Fruit fly (Drosophila melanogaster) whole organism, embryonic: ENCODE measurements around the gene Rpt4.

Experiments
- ATbp ChIP-seq: fragments of 200-800 bp; sonication (Bioruptor generic); optimal IDR thresholded peaks from 2 replicates; lab custom pipeline; 2017; ENCODE audit warnings: missing biosample characterization, mild to moderate bottlenecking, missing genetic modification characterization, missing genetic modification reagents
- Abd-B ChIP-seq: fragments of 200-800 bp; sonication (Bioruptor generic); optimal IDR thresholded peaks from 2 replicates; lab custom pipeline; 2018; ENCODE audit warnings: missing biosample characterization, mild to moderate bottlenecking, missing genetic modification characterization, moderate library complexity
- BtbVII ChIP-seq: fragments of 200-800 bp; sonication (Bioruptor generic); optimal IDR thresholded peaks from 3 replicates; lab custom pipeline; 2017; ENCODE audit warnings: missing biosample characterization, mild to moderate bottlenecking, missing genetic modification characterization
- Bteb2 ChIP-seq: fragments of 200-800 bp; sonication (Bioruptor generic); optimal IDR thresholded peaks from 2 replicates; lab custom pipeline; 2016; ENCODE audit warnings: missing biosample characterization, missing genetic modification characterization
- CG10654 ChIP-seq: fragments of 200-800 bp; sonication (Bioruptor generic); optimal IDR thresholded peaks from 2 replicates; lab custom pipeline; 2016; ENCODE audit warnings: missing biosample characterization, missing genetic modification characterization
- CG10979 ChIP-seq: fragments of 200-800 bp; sonication (Bioruptor generic); optimal IDR thresholded peaks from 2 replicates; lab custom pipeline; 2018; ENCODE audit warnings: missing biosample characterization, mild to moderate bottlenecking, missing genetic modification characterization, moderate library complexity
- CG11696 ChIP-seq: fragments of 200-800 bp; sonication (Bioruptor generic); IDR thresholded peaks from 2 replicates; pipeline ENCODE4 v1.3.6; 2022; ENCODE audit warnings: missing biosample characterization, missing genetic modification characterization
- CG12299 ChIP-seq: fragments of 200-800 bp; sonication (Bioruptor generic); optimal IDR thresholded peaks from 2 replicates; lab custom pipeline; 2018; ENCODE audit warnings: missing biosample characterization, mild to moderate bottlenecking, missing genetic modification characterization
- CG13296 ChIP-seq: fragments of 200-800 bp; sonication (Bioruptor generic); optimal IDR thresholded peaks from 3 replicates; lab custom pipeline; 2018; ENCODE audit warnings: missing biosample characterization, mild to moderate bottlenecking, missing genetic modification characterization
- CG13775 ChIP-seq: fragments of 200-800 bp; sonication (Bioruptor generic); optimal IDR thresholded peaks from 3 replicates; lab custom pipeline; 2017; ENCODE audit warnings: missing biosample characterization, mild to moderate bottlenecking, missing genetic modification characterization
- CG14667 ChIP-seq: fragments of 200-800 bp; sonication (Bioruptor generic); IDR thresholded peaks from 2 replicates; pipeline ENCODE4 v1.3.6; 2022; ENCODE audit warnings: missing biosample characterization, missing genetic modification characterization
- CG15073 ChIP-seq: fragments of 200-800 bp; sonication (Bioruptor generic); optimal IDR thresholded peaks from 2 replicates; lab custom pipeline; 2016; ENCODE audit warnings: missing biosample characterization, missing genetic modification characterization
- CG15514 ChIP-seq: fragments of 200-800 bp; sonication (Bioruptor generic); optimal IDR thresholded peaks from 3 replicates; lab custom pipeline; 2017; ENCODE audit warnings: missing biosample characterization, missing genetic modification characterization, mild to moderate bottlenecking, moderate library complexity, missing genetic modification reagents
- CG16813 ChIP-seq: fragments of 200-800 bp; sonication (Bioruptor generic); IDR thresholded peaks from 3 replicates; pipeline ENCODE4 v1.3.6; 2022; ENCODE audit warnings: missing biosample characterization, missing genetic modification characterization; ENCODE audit not compliant: partially characterized antibody
- CG17802 ChIP-seq: fragments of 200-800 bp; sonication (Bioruptor generic); optimal IDR thresholded peaks from 2 replicates; lab custom pipeline; 2018; ENCODE audit warnings: missing biosample characterization, mild to moderate bottlenecking, missing genetic modification characterization, moderate library complexity
- CG17829 ChIP-seq: fragments of 200-800 bp; optimal IDR thresholded peaks from 2 replicates; lab custom pipeline; 2019; ENCODE audit warnings: missing biosample characterization, mild to moderate bottlenecking, missing genetic modification characterization, moderate library complexity
- CG1792 ChIP-seq: fragments of 200-800 bp; sonication (Bioruptor generic); optimal IDR thresholded peaks from 2 replicates; lab custom pipeline; 2016; ENCODE audit warnings: missing biosample characterization, missing genetic modification characterization
- CG18262 ChIP-seq: fragments of 200-800 bp; optimal IDR thresholded peaks from 3 replicates; lab custom pipeline; 2019; ENCODE audit warnings: missing biosample characterization, mild to moderate bottlenecking, missing genetic modification characterization, moderate library complexity
- CG2199 ChIP-seq: fragments of 200-800 bp; sonication (Bioruptor generic); IDR thresholded peaks from 3 replicates; pipeline ENCODE4 v1.3.6; 2022; ENCODE audit warnings: missing biosample characterization, missing genetic modification characterization
- CG30431 ChIP-seq: fragments of 200-800 bp; sonication (Bioruptor generic); optimal IDR thresholded peaks from 2 replicates; lab custom pipeline; 2017; ENCODE audit warnings: missing biosample characterization, missing genetic modification characterization
- CG34224 ChIP-seq: fragments of 200-800 bp; sonication (Bioruptor generic); IDR thresholded peaks from 3 replicates; pipeline ENCODE4 v1.3.6; 2022; ENCODE audit warnings: missing biosample characterization, missing genetic modification characterization; ENCODE audit not compliant: partially characterized antibody
- Camta ChIP-seq: fragments of 200-800 bp; sonication (Bioruptor generic); optimal IDR thresholded peaks from 2 replicates; lab custom pipeline; 2016; ENCODE audit warnings: missing biosample characterization, missing genetic modification characterization
- Dp ChIP-seq: fragments of 200-800 bp; sonication (Bioruptor generic); optimal IDR thresholded peaks from 2 replicates; lab custom pipeline; 2018; ENCODE audit warnings: missing biosample characterization, mild to moderate bottlenecking, missing genetic modification characterization, moderate library complexity
- Ets65A ChIP-seq: fragments of 200-800 bp; sonication (Bioruptor generic); peaks from one replicate; lab custom pipeline; 2016; ENCODE audit warnings: missing biosample characterization, missing genetic modification characterization
- Fer2 ChIP-seq: fragments of 200-800 bp; sonication (Bioruptor generic); optimal IDR thresholded peaks from 2 replicates; lab custom pipeline; 2018; ENCODE audit warnings: missing biosample characterization, mild to moderate bottlenecking, missing genetic modification characterization, moderate library complexity
- Hmx ChIP-seq: fragments of 200-800 bp; sonication (Bioruptor generic); optimal IDR thresholded peaks from 2 replicates; lab custom pipeline; 2016; ENCODE audit warnings: missing biosample characterization, missing genetic modification characterization
- Hsf ChIP-seq: fragments of 200-800 bp; sonication (Bioruptor generic); optimal IDR thresholded peaks from 3 replicates; lab custom pipeline; 2016; ENCODE audit warnings: missing biosample characterization, missing genetic modification characterization
- MTF-1 ChIP-seq: fragments of 200-800 bp; sonication (Bioruptor generic); optimal IDR thresholded peaks from 2 replicates; lab custom pipeline; 2018; ENCODE audit warnings: missing biosample characterization, mild to moderate bottlenecking, missing genetic modification characterization, borderline replicate concordance
- Mad ChIP-seq: fragments of 200-800 bp; sonication (Bioruptor generic); optimal IDR thresholded peaks from 2 replicates; lab custom pipeline; 2016; ENCODE audit warnings: missing biosample characterization, missing genetic modification characterization
- NK7.1 ChIP-seq: fragments of 200-800 bp; sonication (Bioruptor generic); optimal IDR thresholded peaks from 3 replicates; lab custom pipeline; 2016; ENCODE audit warnings: missing biosample characterization, missing genetic modification characterization
- Oaz ChIP-seq: fragments of 200-800 bp; sonication (Bioruptor generic); IDR thresholded peaks from 2 replicates; pipeline ENCODE4 v1.3.6; 2022; ENCODE audit warnings: missing biosample characterization, missing genetic modification characterization
- Vsx1 ChIP-seq: fragments of 200-800 bp; sonication (Bioruptor generic); optimal IDR thresholded peaks from 2 replicates; lab custom pipeline; 2017; ENCODE audit warnings: missing biosample characterization, mild to moderate bottlenecking, missing genetic modification characterization, missing genetic modification reagents
- Xrp1 ChIP-seq: fragments of 200-800 bp; sonication (Bioruptor generic); IDR thresholded peaks from 2 replicates; pipeline ENCODE4 v1.3.6; 2022; ENCODE audit warnings: missing biosample characterization, missing genetic modification characterization
- al ChIP-seq: fragments of 200-800 bp; sonication (Bioruptor generic); IDR thresholded peaks from 2 replicates; pipeline ENCODE4 v1.3.6; 2022; ENCODE audit warnings: missing biosample characterization, missing genetic modification characterization
- ase ChIP-seq: fragments of 200-800 bp; sonication (Bioruptor generic); IDR thresholded peaks from 3 replicates; pipeline ENCODE4 v1.3.6; 2022; ENCODE audit warnings: missing biosample characterization, missing genetic modification characterization
- corto ChIP-seq: fragments of 200-800 bp; sonication (Bioruptor generic); optimal IDR thresholded peaks from 2 replicates; lab custom pipeline; 2016; ENCODE audit warnings: missing biosample characterization, mild to moderate bottlenecking, missing genetic modification characterization, moderate library complexity
- dm ChIP-seq: fragments of 200-800 bp; sonication (Bioruptor generic); optimal IDR thresholded peaks from 3 replicates; lab custom pipeline; 2016; ENCODE audit warnings: missing biosample characterization, missing genetic modification characterization
- h ChIP-seq: fragments of >200 bp; optimal IDR thresholded peaks from 2 replicates; lab custom pipeline; 2017
- her ChIP-seq: fragments of 200-800 bp; sonication (Bioruptor generic); optimal IDR thresholded peaks from 2 replicates; lab custom pipeline; 2016; ENCODE audit warnings: missing biosample characterization, missing genetic modification characterization
- jumu ChIP-seq: fragments of 200-800 bp; sonication (Bioruptor generic); optimal IDR thresholded peaks from 3 replicates; lab custom pipeline; 2016; ENCODE audit warnings: missing biosample characterization, missing genetic modification characterization
- nau ChIP-seq: fragments of 200-800 bp; sonication (Bioruptor generic); optimal IDR thresholded peaks from 3 replicates; lab custom pipeline; 2017; ENCODE audit warnings: missing biosample characterization, mild to moderate bottlenecking, missing genetic modification characterization, missing genetic modification reagents
- pnt ChIP-seq: fragments of 200-800 bp; sonication (Bioruptor generic); optimal IDR thresholded peaks from 3 replicates; lab custom pipeline; 2016; ENCODE audit warnings: missing biosample characterization, missing genetic modification characterization
- pzg ChIP-seq: fragments of 200-800 bp; sonication (Bioruptor generic); optimal IDR thresholded peaks from 3 replicates; lab custom pipeline; 2018; ENCODE audit warnings: missing biosample characterization, mild to moderate bottlenecking, missing genetic modification characterization, moderate library complexity
- repo ChIP-seq: fragments of 200-800 bp; sonication (Bioruptor generic); optimal IDR thresholded peaks from 2 replicates; lab custom pipeline; 2016; ENCODE audit warnings: missing biosample characterization, missing genetic modification characterization
- row ChIP-seq: fragments of 200-800 bp; sonication (Bioruptor generic); IDR thresholded peaks from 3 replicates; pipeline ENCODE4 v1.3.6; 2022; ENCODE audit warnings: missing biosample characterization, missing genetic modification characterization
- run ChIP-seq: fragments of 200-800 bp; sonication (Bioruptor generic); optimal IDR thresholded peaks from 3 replicates; lab custom pipeline; 2018; ENCODE audit warnings: missing biosample characterization, mild to moderate bottlenecking, missing genetic modification characterization
- seq ChIP-seq: fragments of 200-800 bp; sonication (Bioruptor generic); IDR thresholded peaks from 2 replicates; pipeline ENCODE4 v1.3.6; 2022; ENCODE audit warnings: missing biosample characterization, missing genetic modification characterization
- so ChIP-seq: fragments of 200-800 bp; sonication (Bioruptor generic); IDR thresholded peaks from 3 replicates; pipeline ENCODE4 v1.3.6; 2022; ENCODE audit warnings: missing biosample characterization, missing genetic modification characterization
- sob ChIP-seq: fragments of 200-800 bp; sonication (Bioruptor generic); IDR thresholded peaks from 2 replicates; pipeline ENCODE4 v1.3.6; 2022; ENCODE audit warnings: missing biosample characterization, missing genetic modification characterization
- twi ChIP-seq: fragments of 200-800 bp; optimal IDR thresholded peaks from 2 replicates; lab custom pipeline; 2019; ENCODE audit warnings: missing biosample characterization, mild to moderate bottlenecking, missing genetic modification characterization, moderate library complexity
- unc-4 ChIP-seq: fragments of 200-800 bp; sonication (Bioruptor generic); IDR thresholded peaks from 2 replicates; pipeline ENCODE4 v1.3.6; 2022; ENCODE audit warnings: missing biosample characterization, missing genetic modification characterization; ENCODE audit not compliant: partially characterized antibody

Gene Rpt4

dm6 chrX:6265456-6265877 is 25.6 kb downstream of the Rpt4 start (continued):
- TF ChIP-seq CG2199 (peak; percentile 81; the same call in 2 of the 3 replicates), CG11696 (GFP tag; lab: Robert Waterston, UW) (peak; percentile 82), CG17829 (tag; lab: Kevin White, UChicago) (peak; percentile 96), Dp (GFP tag; lab: Kevin White, UChicago) (peak; percentile 4), CG18262 (tag; lab: Kevin White, UChicago) (peak; percentile 98), CG30431 (peak; percentile 94), NK7.1 (peak; percentile 90), MTF-1 (GFP tag; lab: Kevin White, UChicago) (peak; percentile 85), BtbVII (GFP tag; lab: Kevin White, UChicago) (peak; percentile 94), twi (tag; lab: Kevin White, UChicago) (peak; percentile 88), CG13296 (GFP tag; lab: Kevin White, UChicago) (peak; percentile 95), row (GFP tag; lab: Robert Waterston, UW) (peak; percentile 92), Mad (peak; percentile 95), dm (GFP tag; lab: Kevin White, UChicago) (peak; percentile 87), CG1792 (peak; percentile 85), unc-4 (no peak), al (GFP tag; lab: Robert Waterston, UW) (peak; percentile 86), Bteb2 (peak; percentile 94), Camta (GFP tag; lab: Kevin White, UChicago) (peak; percentile 96), repo (GFP tag; lab: Kevin White, UChicago) (peak; percentile 94), ase (peak; percentile 94), CG14667 (GFP tag; lab: Robert Waterston, UW) (peak; percentile 87), so (peak; percentile 97), CG15073 (GFP tag; lab: Kevin White, UChicago) (peak; percentile 82), Vsx1 (GFP tag; lab: Kevin White, UChicago) (peak; percentile 97), CG15514 (GFP tag; lab: Kevin White, UChicago) (peak; percentile 88), seq (GFP tag; lab: Robert Waterston, UW) (peak; percentile 97), nau (GFP tag; lab: Kevin White, UChicago) (peak; percentile 97), corto (GFP tag; lab: Kevin White, UChicago) (peak; percentile 33), her (GFP tag; lab: Kevin White, UChicago) (peak; percentile 91), h (lab: Kevin White, UChicago) (no peak), jumu (GFP tag; lab: Kevin White, UChicago) (peak; percentile 96), CG16813 (GFP tag; lab: Robert Waterston, UW) (no peak), CG10979 (tag; lab: Kevin White, UChicago) (peak; percentile 95), Hsf (GFP tag; lab: Kevin White, UChicago) (peak; percentile 97), pnt (peak; percentile 97), CG12299 (tag; lab: Kevin White, UChicago) (peak; percentile 88), CG34224 (GFP tag; lab: Robert Waterston, UW) (no peak), Ets65A (GFP tag; lab: Kevin White, UChicago) (peak; percentile 99), Hmx (peak; percentile 69), Xrp1 (GFP tag; lab: Robert Waterston, UW) (peak; percentile 96), ATbp (peak; percentile 96), Fer2 (tag; lab: Kevin White, UChicago) (peak; percentile 84), CG17802 (tag; lab: Kevin White, UChicago) (peak; percentile 80), Oaz (GFP tag; lab: Robert Waterston, UW) (peak; percentile 91), run (peak; percentile 95), CG10654 (GFP tag; lab: Kevin White, UChicago) (peak; percentile 94), Abd-B (peak; percentile 95), pzg (GFP tag; lab: Kevin White, UChicago) (no peak), CG13775 (GFP tag; lab: Kevin White, UChicago) (peak; percentile 94), sob (peak; percentile 88)
